Worm (Caenorhabditis elegans) whole organism, L4 larva: ENCODE results near the gene F32D8.4.

Experiments
- F10B5.3 ChIP-seq: sonication (generic microtip); optimal IDR thresholded peaks from 2 replicates; lab custom pipeline; 2016; ENCODE audit warnings: mild to moderate bottlenecking, missing genetic modification characterization, missing compliant biosample characterization
- F26F4.8 ChIP-seq: fragments of 200-800 bp; sonication (Bioruptor generic); conservative IDR thresholded peaks from 2 replicates; pipeline ENCODE4 v1.3.6; 2022; ENCODE audit warnings: missing genetic modification characterization, missing compliant biosample characterization
- F37D6.2 ChIP-seq: sonication (generic microtip); optimal IDR thresholded peaks from 2 replicates; lab custom pipeline; 2016; ENCODE audit warnings: mild to moderate bottlenecking, missing genetic modification characterization, missing compliant biosample characterization
- F44E2.7 ChIP-seq: fragments of 200-800 bp; sonication (Bioruptor generic); IDR thresholded peaks from 2 replicates; pipeline ENCODE4 v2.1.2; 2022; ENCODE audit warnings: missing genetic modification characterization, missing compliant biosample characterization
- F49E8.2 ChIP-seq: sonication (generic microtip); optimal IDR thresholded peaks from 2 replicates; lab custom pipeline; 2016; ENCODE audit warnings: missing compliant biosample characterization, mild to moderate bottlenecking, missing genetic modification characterization, borderline replicate concordance
- R02D3.7 ChIP-seq: fragments of 150-350 bp; sonication (generic microtip); optimal IDR thresholded peaks from 3 replicates; lab custom pipeline; 2014; ENCODE audit warnings: missing biosample characterization, missing genetic modification characterization
- Y48G9A.11 ChIP-seq: fragments of 200-800 bp; sonication (Bioruptor generic); IDR thresholded peaks from 2 replicates; pipeline ENCODE4 v1.3.6; 2022; ENCODE audit warnings: missing genetic modification reagents, missing genetic modification characterization, missing compliant biosample characterization
- ama-1 ChIP-seq: fragments of 150-350 bp; optimal IDR thresholded peaks from 2 replicates; lab custom pipeline; 2014; ENCODE audit warnings: inconsistent platforms, mixed read lengths
- ceh-20 ChIP-seq: fragments of 200-800 bp; sonication (Bioruptor generic); IDR thresholded peaks from 2 replicates; pipeline ENCODE4 v1.3.6; 2022; ENCODE audit warnings: missing genetic modification reagents, missing genetic modification characterization, missing compliant biosample characterization
- ceh-32 ChIP-seq: sonication (generic microtip); optimal IDR thresholded peaks from 2 replicates; lab custom pipeline; 2016; ENCODE audit warnings: mild to moderate bottlenecking, missing genetic modification characterization, missing compliant biosample characterization; ENCODE audit not compliant: poor library complexity
- ces-1 ChIP-seq: fragments of 150-350 bp; sonication (generic microtip); optimal IDR thresholded peaks from 4 replicates; lab custom pipeline; 2014; ENCODE audit warnings: missing biosample characterization, missing genetic modification reagents, missing genetic modification characterization
- daf-16 ChIP-seq, 3 experiments: sonication (generic microtip); optimal IDR thresholded peaks; 2 replicates each; lab custom pipeline; 2016 to 2017; ENCODE audit warnings: missing genetic modification characterization in 3 of 3, missing genetic modification reagents in 3 of 3, mild to moderate bottlenecking in 2 of 3, missing compliant biosample characterization in 2 of 3, missing biosample characterization in 1 of 3, moderate library complexity in 1 of 3
- daf-19 ChIP-seq: fragments of 200-800 bp; sonication (Bioruptor generic); conservative IDR thresholded peaks from 2 replicates; pipeline ENCODE4 v1.3.6; 2022; ENCODE audit warnings: missing genetic modification characterization, missing compliant biosample characterization
- daf-8 ChIP-seq: fragments of 200-800 bp; sonication (Bioruptor generic); IDR thresholded peaks from 2 replicates; pipeline ENCODE4 v1.3.6; 2022; ENCODE audit warnings: missing genetic modification characterization, missing compliant biosample characterization
- dmd-6 ChIP-seq: fragments of 200-800 bp; sonication (Bioruptor generic); IDR thresholded peaks from 2 replicates; pipeline ENCODE4 v1.3.6; 2022; ENCODE audit warnings: missing genetic modification reagents, missing genetic modification characterization, missing compliant biosample characterization
- dmd-9 ChIP-seq: fragments of 200-800 bp; sonication (Bioruptor generic); IDR thresholded peaks from 2 replicates; pipeline ENCODE4 v1.3.6; 2022; ENCODE audit warnings: missing genetic modification reagents, missing genetic modification characterization, missing compliant biosample characterization
- egl-27 ChIP-seq: sonication (generic microtip); optimal IDR thresholded peaks from 3 replicates; lab custom pipeline; 2017; ENCODE audit warnings: missing biosample characterization, missing genetic modification reagents, missing genetic modification characterization
- egl-43 ChIP-seq: fragments of 200-800 bp; sonication (Bioruptor generic); IDR thresholded peaks from 2 replicates; pipeline ENCODE4 v1.3.6; 2022; ENCODE audit warnings: missing genetic modification reagents, missing genetic modification characterization, missing compliant biosample characterization
- hlh-11 ChIP-seq: fragments of 200-800 bp; sonication (Bioruptor generic); optimal IDR thresholded peaks from 2 replicates; lab custom pipeline; 2018; ENCODE audit warnings: mild to moderate bottlenecking, missing genetic modification characterization, missing compliant biosample characterization
- hmg-1.1 ChIP-seq: fragments of 200-800 bp; sonication (Bioruptor generic); IDR thresholded peaks from 2 replicates; pipeline ENCODE4 v1.3.6; 2022; ENCODE audit warnings: missing genetic modification reagents, missing genetic modification characterization, missing compliant biosample characterization
- jun-1 ChIP-seq: fragments of 150-350 bp; optimal IDR thresholded peaks from 2 replicates; lab custom pipeline; 2014; ENCODE audit warnings: missing biosample characterization, missing genetic modification reagents, missing genetic modification characterization
- lin-38 ChIP-seq: fragments of 200-800 bp; sonication (Bioruptor generic); IDR thresholded peaks from 2 replicates; pipeline ENCODE4 v1.3.6; 2022; ENCODE audit warnings: missing genetic modification reagents, missing genetic modification characterization, missing compliant biosample characterization
- lin-39 ChIP-seq: fragments of 150-350 bp; optimal IDR thresholded peaks from 2 replicates; lab custom pipeline; 2014; ENCODE audit warnings: missing biosample characterization, missing genetic modification reagents, missing genetic modification characterization
- lir-3 ChIP-seq: sonication (generic microtip); optimal IDR thresholded peaks from 2 replicates; lab custom pipeline; 2016; ENCODE audit warnings: mild to moderate bottlenecking, missing genetic modification characterization, missing compliant biosample characterization
- madf-5 ChIP-seq, 2 experiments: fragments of 200-800 bp; sonication (Bioruptor generic); IDR thresholded peaks; 2 replicates each; pipeline ENCODE4 v1.3.6; 2022; ENCODE audit warnings: missing compliant biosample characterization in 2 of 2, missing genetic modification characterization in 2 of 2
- mxl-2 ChIP-seq: fragments of 200-800 bp; sonication (Bioruptor generic); conservative IDR thresholded peaks from 2 replicates; pipeline ENCODE4 v1.3.6; 2022; ENCODE audit warnings: missing genetic modification reagents, missing genetic modification characterization, missing compliant biosample characterization
- nhr-10 ChIP-seq: fragments of 150-350 bp; optimal IDR thresholded peaks from 2 replicates; lab custom pipeline; 2014; ENCODE audit warnings: missing biosample characterization, missing genetic modification characterization
- nhr-11 ChIP-seq: fragments of 150-350 bp; optimal IDR thresholded peaks from 2 replicates; lab custom pipeline; 2014; ENCODE audit warnings: missing biosample characterization, missing genetic modification characterization
- nhr-237 ChIP-seq: sonication (generic microtip); optimal IDR thresholded peaks from 2 replicates; lab custom pipeline; 2017; ENCODE audit warnings: missing biosample characterization, missing genetic modification characterization
- nhr-25 ChIP-seq: sonication (generic microtip); optimal IDR thresholded peaks from 2 replicates; lab custom pipeline; 2017; ENCODE audit warnings: missing genetic modification characterization, mild to moderate bottlenecking, missing compliant biosample characterization, antibody characterized with exemption, moderate library complexity, borderline replicate concordance; ENCODE audit not compliant: insufficient read depth
- nhr-28 ChIP-seq: fragments of 150-350 bp; optimal IDR thresholded peaks from 2 replicates; lab custom pipeline; 2014; ENCODE audit warnings: missing biosample characterization, missing genetic modification characterization
- nhr-41 ChIP-seq: fragments of 200-800 bp; sonication (Bioruptor generic); IDR thresholded peaks from 2 replicates; pipeline ENCODE4 v1.3.6; 2022; ENCODE audit warnings: missing genetic modification reagents, missing genetic modification characterization, missing compliant biosample characterization
- nhr-48 ChIP-seq: sonication (generic microtip); optimal IDR thresholded peaks from 2 replicates; lab custom pipeline; 2016; ENCODE audit warnings: mild to moderate bottlenecking, missing genetic modification characterization, missing compliant biosample characterization
- nhr-77 ChIP-seq: fragments of 150-350 bp; optimal IDR thresholded peaks from 2 replicates; lab custom pipeline; 2014; ENCODE audit warnings: missing biosample characterization, missing genetic modification characterization
- pha-4 ChIP-seq, 2 experiments: fragments of 150-350 bp in 1 of 2; fragments of 200-800 bp in 1 of 2; sonication (Bioruptor generic) in 1 of 2; IDR thresholded peaks in 1 of 2; optimal IDR thresholded peaks in 1 of 2; 2 replicates each; pipeline versions ENCODE4 v1.3.6 to Lab custom; 2014 to 2022; ENCODE audit warnings: missing genetic modification characterization in 2 of 2, missing genetic modification reagents in 2 of 2, missing biosample characterization in 1 of 2, missing compliant biosample characterization in 1 of 2
- pqm-1 ChIP-seq: sonication (generic microtip); optimal IDR thresholded peaks from 2 replicates; lab custom pipeline; 2017; ENCODE audit warnings: missing biosample characterization, missing genetic modification characterization
- sdz-12 ChIP-seq: fragments of 200-800 bp; sonication (Bioruptor generic); optimal IDR thresholded peaks from 2 replicates; lab custom pipeline; 2018; ENCODE audit warnings: mild to moderate bottlenecking, missing genetic modification characterization, missing compliant biosample characterization
- set-16 ChIP-seq: fragments of 200-800 bp; sonication (Bioruptor generic); IDR thresholded peaks from 2 replicates; pipeline ENCODE4 v1.3.6; 2022; ENCODE audit warnings: missing genetic modification reagents, missing genetic modification characterization, missing compliant biosample characterization
- snpc-1.2 ChIP-seq: fragments of 200-800 bp; sonication (Bioruptor generic); IDR thresholded peaks from 2 replicates; pipeline ENCODE4 v1.3.6; 2022; ENCODE audit warnings: missing genetic modification reagents, missing genetic modification characterization, missing compliant biosample characterization
- spr-1 ChIP-seq: sonication (generic microtip); optimal IDR thresholded peaks from 2 replicates; lab custom pipeline; 2016; ENCODE audit warnings: mild to moderate bottlenecking, missing genetic modification characterization, missing compliant biosample characterization
- spr-3 ChIP-seq: fragments of 200-800 bp; sonication (Bioruptor generic); optimal IDR thresholded peaks from 2 replicates; lab custom pipeline; 2018; ENCODE audit warnings: mild to moderate bottlenecking, missing genetic modification characterization, missing compliant biosample characterization
- tra-1 ChIP-seq: fragments of 200-800 bp; sonication (Bioruptor generic); IDR thresholded peaks from 2 replicates; pipeline ENCODE4 v1.3.6; 2022; ENCODE audit warnings: missing genetic modification reagents, missing genetic modification characterization, missing compliant biosample characterization
- unc-39 ChIP-seq: sonication (generic microtip); optimal IDR thresholded peaks from 2 replicates; lab custom pipeline; 2017; ENCODE audit warnings: missing biosample characterization, missing genetic modification characterization
- unc-62 ChIP-seq, 3 experiments: fragments of 150-350 bp in 1 of 3; sonication (generic microtip); optimal IDR thresholded peaks in 2 of 3; peaks in 1 of 3; 1 replicate in 1 of 3; 2 replicates in 2 of 3; lab custom pipeline; 2014 to 2017; ENCODE audit warnings: missing biosample characterization in 3 of 3, missing genetic modification characterization in 3 of 3, missing genetic modification reagents in 3 of 3, missing genotype in 1 of 3
- vab-7 ChIP-seq: fragments of 200-800 bp; sonication (Bioruptor generic); IDR thresholded peaks from 2 replicates; pipeline ENCODE4 v1.3.6; 2022; ENCODE audit warnings: missing genetic modification reagents, missing genetic modification characterization, missing compliant biosample characterization
- zfp-2 ChIP-seq: sonication (generic microtip); optimal IDR thresholded peaks from 2 replicates; lab custom pipeline; 2016; ENCODE audit warnings: mild to moderate bottlenecking, missing genetic modification characterization, missing compliant biosample characterization
- zfp-3 ChIP-seq: fragments of 200-800 bp; sonication (Bioruptor generic); conservative IDR thresholded peaks from 2 replicates; pipeline ENCODE4 v1.3.6; 2022; ENCODE audit warnings: missing genetic modification reagents, missing genetic modification characterization, missing compliant biosample characterization
- zip-2 ChIP-seq: fragments of 150-350 bp; optimal IDR thresholded peaks from 2 replicates; lab custom pipeline; 2014; ENCODE audit warnings: missing biosample characterization, missing genetic modification characterization
- ztf-11 ChIP-seq: fragments of 150-350 bp; optimal IDR thresholded peaks from 2 replicates; lab custom pipeline; 2014; ENCODE audit warnings: missing biosample characterization, missing genetic modification characterization
- ztf-7 ChIP-seq: fragments of 150-350 bp; optimal IDR thresholded peaks from 2 replicates; lab custom pipeline; 2014; ENCODE audit warnings: missing biosample characterization, missing genetic modification characterization

Gene F32D8.4

ce11 chrV:10940571-10940991 is 47.2 kb upstream of the F32D8.4 start (continued):
- no peak for TF ChIP-seq spr-3 (GFP tag; lab: Kevin White, UChicago)
- TF ChIP-seq ces-1 (GFP tag; lab: Kevin White, UChicago) = no peak
- no peak for TF ChIP-seq lir-3 (tag; lab: Kevin White, UChicago)
- TF ChIP-seq nhr-28 (tag; lab: Kevin White, UChicago) = peak; percentile 95
- no peak for TF ChIP-seq egl-43 (GFP tag; lab: Robert Waterston, UW)
- TF ChIP-seq R02D3.7 = no peak
- no peak for TF ChIP-seq zfp-3 (GFP tag; lab: Robert Waterston, UW)
- no peak for TF ChIP-seq zfp-2
- no peak for TF ChIP-seq sdz-12 (GFP tag; lab: Kevin White, UChicago)
- TF ChIP-seq pha-4 (GFP tag; IDR thresholded peaks at IDR 0.05; lab: Robert Waterston, UW) = peak; percentile 82
- no peak for TF ChIP-seq pha-4 (tag; optimal IDR thresholded peaks at IDR 0.05; lab: Kevin White, UChicago)
- no peak for TF ChIP-seq Y48G9A.11 (GFP tag; lab: Robert Waterston, UW)
- TF ChIP-seq hmg-1.1 = peak; percentile 55; the same call in 1 of the 2 replicates
- no peak for TF ChIP-seq lin-39 (tag; lab: Kevin White, UChicago)
- TF ChIP-seq F10B5.3 (tag; lab: Kevin White, UChicago) = no peak
- peak; percentile 91 for TF ChIP-seq ztf-7
- TF ChIP-seq nhr-41 (GFP tag; lab: Robert Waterston, UW) = 0 out of 2 replicates have a peak, but pooled peaks have one; percentile 31
- peak; percentile 31 for TF ChIP-seq nhr-11 (tag; lab: Kevin White, UChicago)
- TF ChIP-seq madf-5 (GFP tag; IDR thresholded peaks at IDR 0.05; lab: Robert Waterston, UW) = no peak
- no peak for TF ChIP-seq nhr-25 (tag; lab: Kevin White, UChicago)
- TF ChIP-seq pqm-1 = peak; percentile 28
- peak; percentile 38 for TF ChIP-seq lin-38
- no peak for TF ChIP-seq nhr-237 (tag; lab: Kevin White, UChicago)
- TF ChIP-seq dmd-9 = no peak
- peak; percentile 71 for TF ChIP-seq nhr-10
- TF ChIP-seq F49E8.2 (tag; lab: Kevin White, UChicago) = no peak
- TF ChIP-seq spr-1 (tag; lab: Kevin White, UChicago) = peak; percentile 71
- TF ChIP-seq unc-62 (GFP tag; optimal IDR thresholded peaks at IDR 0.05 in 1 of 2; lab: Kevin White, UChicago) = peak in 1 of 2 experiments; percentile 96
- TF ChIP-seq unc-62 (tag; optimal IDR thresholded peaks at IDR 0.05; lab: Kevin White, UChicago) = no peak
- peak; percentile 58 for TF ChIP-seq ama-1 (lab: Kevin White, UChicago)
- no peak for TF ChIP-seq unc-39 (tag; lab: Kevin White, UChicago)
- TF ChIP-seq mxl-2 (GFP tag; lab: Robert Waterston, UW) = no peak
- TF ChIP-seq dmd-6 (GFP tag; lab: Robert Waterston, UW) = peak; percentile 85; the same call in 1 of the 2 replicates
- TF ChIP-seq nhr-77 (tag; lab: Kevin White, UChicago) = peak; percentile 66
- no peak for TF ChIP-seq ztf-11 (tag; lab: Kevin White, UChicago)
- peak; percentile 33; the same call in 1 of the 2 replicates for TF ChIP-seq tra-1 (GFP tag; lab: Robert Waterston, UW)
- TF ChIP-seq ceh-20 (GFP tag; lab: Robert Waterston, UW) = no peak
- no peak for TF ChIP-seq set-16 (GFP tag; lab: Robert Waterston, UW)
- TF ChIP-seq egl-27 (tag; lab: Kevin White, UChicago) = no peak
- peak; percentile 33 for TF ChIP-seq F37D6.2
- no peak for TF ChIP-seq F26F4.8 (GFP tag; lab: Robert Waterston, UW)
- TF ChIP-seq snpc-1.2 (GFP tag; lab: Robert Waterston, UW) = no peak
- no peak for TF ChIP-seq F44E2.7 (GFP tag; lab: Robert Waterston, UW)
- TF ChIP-seq zip-2 = peak; percentile 96
- TF ChIP-seq hlh-11 (tag; lab: Kevin White, UChicago) = peak; percentile 95
- TF ChIP-seq ceh-32 (tag; lab: Kevin White, UChicago) = no peak
- no peak for TF ChIP-seq daf-16 (GFP tag; optimal IDR thresholded peaks at IDR 0.05; lab: Kevin White, UChicago)
- TF ChIP-seq daf-16 (tag; optimal IDR thresholded peaks at IDR 0.05; lab: Kevin White, UChicago) = peak; percentile 93
- TF ChIP-seq daf-8 = no peak
- TF ChIP-seq nhr-48 (tag; lab: Kevin White, UChicago) = peak; percentile 89
- 0 out of 2 replicates have a peak, but pooled peaks have one; percentile 23 for TF ChIP-seq daf-19 (GFP tag; lab: Robert Waterston, UW)
- TF ChIP-seq vab-7 (GFP tag; lab: Robert Waterston, UW) = no peak
- TF ChIP-seq jun-1 (tag; lab: Kevin White, UChicago) = no peak
